Worm (Caenorhabditis elegans) whole organism, midembryonic: ENCODE measurements around the gene his-31.
"Not testable (repeated sequence)": the region's sequence is repeated elsewhere in the genome, so short reads cannot be mapped to it uniquely, and the experiment has no call there.

Source experiments
- T22C8.4 ChIP-seq: fragments of 200-800 bp; sonication (Bioruptor generic); IDR thresholded peaks from 2 replicates; pipeline ENCODE4 v1.3.6; 2022; ENCODE audit warnings: missing genetic modification characterization, missing compliant biosample characterization
- cog-1 ChIP-seq: sonication (generic microtip); optimal IDR thresholded peaks from 2 replicates; lab custom pipeline; 2016; ENCODE audit warnings: missing genetic modification characterization, missing compliant biosample characterization
- flt-1 ChIP-seq: fragments of 200-800 bp; sonication (Bioruptor generic); IDR thresholded peaks from 2 replicates; pipeline ENCODE4 v1.3.6; 2022; ENCODE audit warnings: missing genetic modification characterization, missing compliant biosample characterization
- klf-2 ChIP-seq: fragments of 200-800 bp; sonication (Bioruptor generic); conservative IDR thresholded peaks from 2 replicates; pipeline ENCODE4 v1.3.6; 2022; ENCODE audit warnings: missing genetic modification reagents, missing genetic modification characterization, missing compliant biosample characterization
- med-1 ChIP-seq: sonication (generic microtip); optimal IDR thresholded peaks from 2 replicates; lab custom pipeline; 2017; ENCODE audit warnings: missing genetic modification characterization, mild to moderate bottlenecking, missing compliant biosample characterization, antibody characterized with exemption, missing genetic modification reagents; ENCODE audit not compliant: insufficient read depth
- ref-1 ChIP-seq: fragments of 200-800 bp; sonication (Bioruptor generic); conservative IDR thresholded peaks from 2 replicates; pipeline ENCODE4 v1.3.6; 2022; ENCODE audit warnings: missing genetic modification reagents, missing genetic modification characterization, missing compliant biosample characterization
- tab-1 ChIP-seq: fragments of 200-800 bp; sonication (Bioruptor generic); IDR thresholded peaks from 2 replicates; pipeline ENCODE4 v1.3.6; 2022; ENCODE audit warnings: missing genetic modification characterization, missing compliant biosample characterization
- ztf-23 ChIP-seq: fragments of 200-800 bp; sonication (Bioruptor generic); IDR thresholded peaks from 2 replicates; pipeline ENCODE4 v1.3.6; 2022; ENCODE audit warnings: missing genetic modification reagents, missing genetic modification characterization, missing compliant biosample characterization
- ztf-29 ChIP-seq: fragments of 200-800 bp; sonication (Bioruptor generic); IDR thresholded peaks from 2 replicates; pipeline ENCODE4 v1.3.6; 2022; ENCODE audit warnings: missing genetic modification reagents, missing genetic modification characterization, missing compliant biosample characterization

Gene his-31

DNA sequence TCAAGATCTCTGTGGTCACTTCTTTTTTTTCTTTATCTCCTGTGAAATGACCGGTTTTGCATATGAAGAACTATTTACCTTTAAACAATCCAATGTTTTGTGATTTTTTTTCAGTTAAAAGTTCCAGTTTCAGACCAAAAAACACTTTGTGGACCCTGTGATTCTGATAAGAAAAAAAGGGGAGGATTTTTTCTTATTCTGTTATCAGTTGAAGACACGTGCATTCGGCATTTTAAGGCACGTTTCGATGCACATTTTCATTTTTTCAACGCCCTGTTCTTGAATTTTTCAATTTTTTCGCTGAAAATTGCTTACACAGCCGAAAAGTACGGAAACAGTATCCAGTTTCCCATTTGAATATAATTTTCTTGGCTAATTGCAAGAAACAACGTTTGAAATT is 32.5 kb upstream of the his-31 start, which contains the start of gene aagr-1:
Gene aagr-1, plus strand, starts transcription at position 227 of the 400 bp plus-strand sequence.
- no peak for TF ChIP-seq ztf-29
- no peak for TF ChIP-seq ref-1 (GFP tag; lab: Robert Waterston, UW)
- no peak for TF ChIP-seq flt-1
- no peak for TF ChIP-seq med-1 (GFP tag; lab: Kevin White, UChicago)
- TF ChIP-seq ztf-23 (GFP tag; lab: Robert Waterston, UW), result no peak
- TF ChIP-seq tab-1 (GFP tag; lab: Robert Waterston, UW), result no peak

DNA sequence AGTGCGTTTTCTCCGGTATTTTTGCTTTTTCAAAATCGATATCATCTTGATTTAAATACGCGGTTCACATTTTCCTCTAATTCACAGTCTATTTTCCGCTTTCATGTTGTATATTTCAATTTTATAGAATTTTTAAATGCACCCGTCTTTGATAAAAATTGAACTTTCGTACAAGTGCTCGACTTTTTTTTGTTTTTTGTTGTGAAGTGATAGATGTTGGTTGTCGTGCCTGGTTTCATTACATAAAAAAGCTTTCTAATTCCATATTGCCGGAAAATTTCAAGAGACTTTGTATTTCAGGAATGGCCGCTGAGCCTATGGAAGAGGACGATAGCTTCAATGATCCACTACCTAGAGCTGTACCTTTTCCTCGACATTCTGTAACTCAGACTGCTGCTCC is 29.4 kb upstream of the his-31 start, which contains the start of gene D2096.12:
Gene D2096.12, plus strand, starts transcription at position 301 of the 400 bp plus-strand sequence.
- TF ChIP-seq ztf-29 (no peak), ztf-23 (GFP tag; lab: Robert Waterston, UW) (no peak), med-1 (GFP tag; lab: Kevin White, UChicago) (no peak), T22C8.4 (GFP tag; lab: Robert Waterston, UW) (no peak), cog-1 (tag; lab: Kevin White, UChicago) (no peak), flt-1 (no peak), klf-2 (no peak), tab-1 (GFP tag; lab: Robert Waterston, UW) (no peak), ref-1 (GFP tag; lab: Robert Waterston, UW) (no peak)

DNA sequence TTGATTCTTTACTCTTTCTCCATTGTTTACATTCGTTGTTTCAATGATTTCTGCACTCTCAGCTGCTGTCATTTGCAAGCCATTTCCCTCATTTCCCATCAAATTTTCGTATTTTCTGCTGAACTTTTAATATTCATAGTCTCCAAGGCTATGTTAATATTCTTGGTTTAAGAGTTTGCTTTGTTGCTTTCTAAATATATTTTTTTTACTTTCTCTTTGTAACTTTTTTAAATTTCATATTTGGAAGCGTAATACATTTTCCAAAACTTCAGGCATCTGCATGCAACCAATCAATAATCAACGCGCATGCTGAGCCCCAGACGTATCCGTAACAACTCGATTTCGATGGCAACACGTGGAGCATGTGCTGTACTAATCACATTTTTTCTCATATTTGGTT is 27.0 kb upstream of the his-31 start, which contains the start of gene sqv-1:
Gene sqv-1, plus strand, starts transcription at position 301 of the 400 bp plus-strand sequence.
- no peak for TF ChIP-seq med-1 (GFP tag; lab: Kevin White, UChicago)
- no peak for TF ChIP-seq ref-1 (GFP tag; lab: Robert Waterston, UW)
- TF ChIP-seq ztf-23 (GFP tag; lab: Robert Waterston, UW), result no peak
- TF ChIP-seq cog-1 (tag; lab: Kevin White, UChicago), result no peak
- TF ChIP-seq tab-1 (GFP tag; lab: Robert Waterston, UW), result no peak
- no peak for TF ChIP-seq T22C8.4 (GFP tag; lab: Robert Waterston, UW)

DNA sequence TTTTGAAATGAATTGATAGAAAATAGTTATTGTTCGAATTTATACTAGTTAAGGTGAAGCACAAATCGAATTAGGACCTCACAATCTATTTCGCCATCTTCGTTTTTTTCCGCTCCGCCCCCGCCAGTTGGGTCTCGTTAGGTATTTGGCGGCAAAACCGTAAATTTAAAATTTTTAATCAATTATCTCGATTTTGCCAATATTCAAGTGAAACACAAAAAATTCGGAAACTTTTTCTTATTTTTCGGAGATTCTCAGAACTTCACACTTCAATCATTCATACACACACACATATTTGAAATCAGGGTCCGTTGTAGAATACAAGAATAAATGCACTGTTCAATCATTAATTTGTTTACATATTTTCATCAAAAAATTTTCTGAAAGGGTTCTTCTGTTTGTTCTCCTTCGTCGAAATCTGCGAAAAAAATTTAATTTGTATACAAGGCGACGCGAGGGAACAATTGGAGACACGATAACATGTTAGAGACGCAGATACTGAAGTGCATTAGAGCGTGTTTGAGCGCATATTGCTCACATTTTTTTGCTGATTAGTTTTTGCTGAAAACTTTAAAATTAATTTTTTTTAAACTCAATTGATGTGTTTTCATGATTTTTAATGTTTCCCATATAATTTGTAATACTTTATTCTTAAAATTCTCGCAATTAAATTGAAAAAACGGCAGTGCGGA is 26.1 kb upstream of the his-31 start, which contains the start of gene D2096.5:
Gene D2096.5, minus strand, starts transcription at position 51 of the 692 bp plus-strand sequence.
- TF ChIP-seq cog-1 (tag; lab: Kevin White, UChicago) (no peak), T22C8.4 (GFP tag; lab: Robert Waterston, UW) (no peak), tab-1 (GFP tag; lab: Robert Waterston, UW) (no peak), klf-2 (no peak), ztf-29 (no peak), med-1 (GFP tag; lab: Kevin White, UChicago) (no peak), ztf-23 (GFP tag; lab: Robert Waterston, UW) (no peak), flt-1 (no peak)

DNA sequence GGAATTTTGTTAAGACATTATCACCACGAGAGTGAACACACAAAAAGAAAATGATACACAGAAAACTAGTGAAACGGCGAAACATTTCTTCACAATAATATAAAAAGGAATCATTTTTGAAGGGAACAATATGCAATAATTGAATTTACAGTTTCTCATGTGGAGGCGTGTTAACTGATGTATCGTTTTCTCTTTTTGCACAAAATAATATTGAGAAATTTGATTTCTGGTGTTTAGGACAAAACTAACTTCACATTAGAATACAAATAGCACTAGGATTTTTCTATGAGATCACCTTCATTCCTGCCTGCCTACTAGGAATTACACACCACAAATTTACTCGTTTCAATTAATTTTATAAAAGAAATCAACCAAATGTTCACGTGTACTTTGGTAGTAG is 24.7 kb upstream of the his-31 start, which contains the start of gene D2096.13:
Gene D2096.13, minus strand, starts transcription at position 101 of the 400 bp plus-strand sequence.
- no peak for TF ChIP-seq T22C8.4 (GFP tag; lab: Robert Waterston, UW)
- TF ChIP-seq med-1 (GFP tag; lab: Kevin White, UChicago), result no peak
- TF ChIP-seq klf-2, result no peak
- TF ChIP-seq ztf-29, result no peak
- TF ChIP-seq ztf-23 (GFP tag; lab: Robert Waterston, UW), result no peak
- no peak for TF ChIP-seq tab-1 (GFP tag; lab: Robert Waterston, UW)
- TF ChIP-seq cog-1 (tag; lab: Kevin White, UChicago), result no peak
- TF ChIP-seq flt-1, result no peak
- TF ChIP-seq ref-1 (GFP tag; lab: Robert Waterston, UW), result no peak

DNA sequence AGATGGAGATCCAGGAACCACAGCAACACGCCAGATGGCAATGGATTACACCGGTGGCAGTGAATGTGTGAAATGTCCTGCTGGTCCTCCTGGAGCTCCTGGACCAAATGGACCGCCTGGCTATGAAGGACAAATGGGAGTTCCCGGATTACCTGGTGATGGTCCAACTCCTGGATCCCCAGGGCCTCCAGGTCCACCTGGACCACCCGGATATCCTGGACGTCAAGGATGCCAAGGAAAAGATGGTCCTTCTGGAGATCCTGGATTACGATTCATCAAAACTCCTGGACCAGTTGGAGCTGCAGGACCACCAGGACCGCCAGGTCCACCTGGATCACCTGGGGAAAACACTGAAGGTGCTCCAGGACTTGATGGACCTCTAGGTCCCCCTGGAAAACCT is 23.5 kb upstream of the his-31 start:
- TF ChIP-seq flt-1 (no peak), tab-1 (GFP tag; lab: Robert Waterston, UW) (no peak), T22C8.4 (GFP tag; lab: Robert Waterston, UW) (no peak), klf-2 (no peak), ref-1 (GFP tag; lab: Robert Waterston, UW) (no peak), cog-1 (tag; lab: Kevin White, UChicago) (no peak), ztf-29 (no peak), ztf-23 (GFP tag; lab: Robert Waterston, UW) (no peak), med-1 (GFP tag; lab: Kevin White, UChicago) (no peak)

DNA sequence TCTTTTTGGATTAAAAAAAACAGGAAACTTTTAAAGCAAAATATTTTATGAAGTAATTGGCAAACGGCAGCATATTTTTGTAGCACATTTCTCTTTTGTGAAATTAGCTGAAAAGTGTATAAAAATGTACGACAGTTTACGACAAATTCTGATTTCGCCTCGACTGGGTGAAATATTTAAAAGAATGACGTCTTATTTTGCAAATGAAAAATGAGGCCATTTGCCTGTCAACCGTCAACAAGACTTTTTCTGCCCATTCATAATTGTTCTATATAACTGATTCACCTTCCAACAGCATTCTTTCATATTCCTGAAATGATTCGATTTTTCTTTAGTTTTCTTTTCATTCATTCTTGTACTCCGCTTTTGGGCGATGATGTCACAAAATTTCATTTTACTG is 21.8 kb upstream of the his-31 start, which contains the start of the genes F17E9.2 and col-116:
Gene F17E9.2, plus strand, starts transcription at position 301 of the 400 bp plus-strand sequence.
Gene col-116, plus strand, starts transcription at position 315 of the 400 bp plus-strand sequence.
- no peak for TF ChIP-seq klf-2
- TF ChIP-seq T22C8.4 (GFP tag; lab: Robert Waterston, UW), result no peak
- no peak for TF ChIP-seq med-1 (GFP tag; lab: Kevin White, UChicago)
- TF ChIP-seq ztf-29, result no peak
- TF ChIP-seq flt-1, result no peak

DNA sequence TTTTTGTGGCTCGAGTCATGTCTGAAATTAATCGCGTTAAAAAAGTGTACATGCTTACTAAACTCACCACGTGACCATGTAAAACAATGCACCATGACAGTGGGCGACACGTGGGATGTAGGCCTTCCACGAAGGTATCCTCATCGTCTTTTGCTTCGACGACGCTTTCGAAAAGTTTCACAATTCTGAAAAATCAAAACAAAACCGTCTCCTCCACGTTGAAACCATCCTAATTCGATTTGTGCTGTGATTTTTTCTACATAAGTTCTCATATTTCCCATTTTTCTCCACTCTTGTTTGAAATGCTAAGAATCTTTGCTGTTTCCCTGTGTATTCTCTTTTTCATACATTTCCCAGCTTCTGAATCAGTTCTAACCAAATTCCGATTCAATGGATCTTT is 20.8 kb upstream of the his-31 start, which contains the start of gene F17E9.3:
Gene F17E9.3, plus strand, starts transcription at position 301 of the 400 bp plus-strand sequence.
- TF ChIP-seq med-1 (GFP tag; lab: Kevin White, UChicago) (no peak), ztf-23 (GFP tag; lab: Robert Waterston, UW) (no peak), T22C8.4 (GFP tag; lab: Robert Waterston, UW) (no peak), klf-2 (no peak), tab-1 (GFP tag; lab: Robert Waterston, UW) (no peak), ztf-29 (no peak), flt-1 (no peak), cog-1 (tag; lab: Kevin White, UChicago) (no peak), ref-1 (GFP tag; lab: Robert Waterston, UW) (no peak)

DNA sequence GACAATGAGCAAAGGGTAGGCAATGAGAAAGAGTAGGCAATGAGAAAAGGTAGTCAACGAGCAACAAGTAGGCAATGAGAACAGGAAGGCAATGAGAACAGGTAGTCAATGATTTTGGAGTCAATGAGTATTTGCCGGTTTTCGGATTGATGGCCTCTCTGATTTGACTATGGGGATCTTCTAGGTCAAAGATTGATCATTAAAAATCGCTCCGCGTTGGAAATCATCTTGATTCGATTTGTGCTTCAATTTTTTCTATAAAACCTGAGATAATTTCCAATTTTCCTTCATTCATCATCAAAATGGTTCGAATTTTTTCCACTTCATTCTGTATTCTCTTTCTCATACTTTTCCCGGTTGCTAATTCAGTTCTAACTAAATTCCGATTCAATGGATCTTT is 18.3 kb upstream of the his-31 start, which contains the start of gene F17E9.16:
Gene F17E9.16, plus strand, starts transcription at position 301 of the 400 bp plus-strand sequence.
- TF ChIP-seq ztf-29; klf-2; cog-1 (tag; lab: Kevin White, UChicago): not testable (repeated sequence)
